Fruit fly (Drosophila melanogaster) Kc167 (cell line): ENCODE data around the gene Poxm.

ENCODE experiments used
- psq ChIP-seq: fragments of >200 bp; optimal IDR thresholded peaks from 2 replicates; lab custom pipeline; 2017; ENCODE audit warnings: missing external identifiers
- ttk ChIP-seq: sonication (Bioruptor generic); optimal IDR thresholded peaks from 2 replicates; lab custom pipeline; 2017; ENCODE audit warnings: missing external identifiers

dm6 chr3R:8275031-8275430 is 58.6 kb downstream of the Poxm start:
- TF ChIP-seq ttk (lab: Kevin White, UChicago): no peak
- TF ChIP-seq psq (lab: Kevin White, UChicago): no peak
